Fruit fly (Drosophila melanogaster): ENCODE data around the gene Npc2a.
A peak's percentile ranks its signal among the peaks of the same experiment; 100 is the strongest.

The Npc2a gene

DNA sequence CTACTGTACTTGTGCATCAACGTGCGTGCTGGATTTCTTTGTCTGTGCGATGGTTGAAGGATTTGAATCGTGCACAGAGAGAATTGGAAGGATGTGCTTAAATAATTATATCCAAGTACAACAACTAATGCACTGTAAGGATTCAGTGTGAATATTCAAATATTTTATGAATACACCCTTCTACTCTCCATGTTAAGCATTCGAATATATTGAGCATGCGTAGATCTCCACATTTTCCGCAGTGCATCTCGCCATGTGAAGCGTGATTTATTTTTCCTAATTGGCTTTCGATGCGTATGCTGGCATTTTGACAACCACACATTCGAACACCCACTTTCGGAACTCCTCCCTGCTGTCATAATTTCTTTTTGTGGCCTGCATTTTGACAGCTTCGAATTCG is 28.0 kb upstream of the Npc2a start:
- TF ChIP-seq Met (GFP tag; optimal IDR thresholded peaks at IDR 0.05) = peak; percentile 40
- no peak for TF ChIP-seq achi (GFP tag; optimal IDR thresholded peaks at IDR 0.05)
- TF ChIP-seq Hr38 (GFP tag; optimal IDR thresholded peaks at IDR 0.05) = no peak
- TF ChIP-seq cyc (GFP tag; optimal IDR thresholded peaks at IDR 0.05) = peak; percentile 18
- no peak for TF ChIP-seq CG6276 (GFP tag; optimal IDR thresholded peaks at IDR 0.05)
- peak; percentile 36 for TF ChIP-seq esn (GFP tag; optimal IDR thresholded peaks at IDR 0.05)
- peak; percentile 13 for TF ChIP-seq Hr39 (GFP tag; optimal IDR thresholded peaks at IDR 0.05)
- TF ChIP-seq topi (GFP tag; optimal IDR thresholded peaks at IDR 0.05) = peak; percentile 11
- TF ChIP-seq Smox (GFP tag; optimal IDR thresholded peaks at IDR 0.05) = peak; percentile 12
- TF ChIP-seq Eip78C (GFP tag) = peak; percentile 56
- TF ChIP-seq svp (GFP tag) = peak; percentile 64

DNA sequence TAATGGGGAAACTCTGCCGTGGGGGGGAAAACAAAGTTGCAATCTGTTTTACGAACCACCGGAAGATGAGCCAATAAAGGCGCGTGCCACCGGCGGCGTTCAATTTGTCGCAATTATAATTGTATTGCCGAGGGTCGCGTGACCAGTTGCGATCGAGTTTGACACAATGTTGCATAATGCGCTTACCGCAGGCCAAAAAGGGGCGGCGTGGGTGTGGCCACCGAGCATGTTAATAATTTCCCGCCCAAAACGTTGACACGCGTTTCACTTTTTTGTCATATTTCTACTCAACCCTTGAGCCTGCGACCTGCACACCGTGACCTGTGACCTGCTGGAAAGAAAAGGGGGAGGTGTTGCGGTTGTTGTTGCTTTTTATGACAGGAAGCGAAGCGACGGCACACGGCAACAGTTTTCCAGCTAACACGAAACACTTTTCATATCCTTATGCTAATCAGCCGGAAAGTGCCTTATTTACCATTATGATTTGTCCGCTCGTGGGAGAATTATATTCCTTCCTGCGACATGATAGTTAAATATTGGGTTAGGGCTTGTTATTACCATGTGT is 26.1 kb upstream of the Npc2a start:
- no peak for TF ChIP-seq Ets21C (GFP tag; optimal IDR thresholded peaks at IDR 0.05)
- no peak for TF ChIP-seq ss (GFP tag; optimal IDR thresholded peaks at IDR 0.05)
- no peak for TF ChIP-seq CG6792 (GFP tag; optimal IDR thresholded peaks at IDR 0.05)
- TF ChIP-seq CG10669 (GFP tag; optimal IDR thresholded peaks at IDR 0.05) = no peak
- no peak for TF ChIP-seq CG10631 (GFP tag; optimal IDR thresholded peaks at IDR 0.05)
- no peak for TF ChIP-seq CG11294 (GFP tag; IDR thresholded peaks at IDR 0.05)

DNA sequence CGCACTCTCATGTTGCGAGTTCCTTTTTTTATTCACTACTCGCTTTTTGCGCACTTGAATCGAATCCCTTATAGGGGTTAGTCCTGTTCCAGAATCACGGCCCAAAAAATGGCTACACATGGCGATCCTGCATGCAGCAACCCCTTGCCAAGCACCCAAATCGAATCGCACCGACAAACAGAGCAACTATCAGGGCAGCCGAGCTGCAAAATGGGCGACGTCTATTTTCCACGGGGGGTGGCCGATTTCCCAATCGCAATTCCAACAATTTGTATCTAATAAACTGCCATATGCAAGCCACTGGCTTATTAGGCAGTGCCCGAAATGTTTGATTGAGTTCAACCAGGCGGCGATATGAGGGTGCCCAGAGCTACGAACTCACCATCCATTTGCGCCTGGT is 20.8 kb upstream of the Npc2a start:
- TF ChIP-seq spab (GFP tag; optimal IDR thresholded peaks at IDR 0.05) = no peak
- no peak for TF ChIP-seq CG15336 (GFP tag; IDR thresholded peaks at IDR 0.05)
- TF ChIP-seq CG6276 (GFP tag; optimal IDR thresholded peaks at IDR 0.05) = no peak
- TF ChIP-seq acj6 (GFP tag; optimal IDR thresholded peaks at IDR 0.05) = no peak
- no peak for TF ChIP-seq Ets96B (tag; optimal IDR thresholded peaks at IDR 0.05)
- TF ChIP-seq lz (GFP tag; optimal IDR thresholded peaks at IDR 0.05) = no peak
- no peak for TF ChIP-seq Ets21C (GFP tag; optimal IDR thresholded peaks at IDR 0.05)
- no peak for TF ChIP-seq CG16779 (tag; optimal IDR thresholded peaks at IDR 0.05)
- TF ChIP-seq CG6163 (GFP tag; IDR thresholded peaks at IDR 0.05) = no peak
- TF ChIP-seq salr (GFP tag; optimal IDR thresholded peaks at IDR 0.05) = no peak
- no peak for TF ChIP-seq CG4318 (GFP tag; optimal IDR thresholded peaks at IDR 0.05)
- no peak for TF ChIP-seq svp (GFP tag)
- no peak for TF ChIP-seq CG31627 (GFP tag; optimal IDR thresholded peaks at IDR 0.05)
- no peak for TF ChIP-seq Sox102F (GFP tag; optimal IDR thresholded peaks at IDR 0.05)
- no peak for TF ChIP-seq CG10631 (GFP tag; optimal IDR thresholded peaks at IDR 0.05)
- no peak for TF ChIP-seq CG6854 (GFP tag; optimal IDR thresholded peaks at IDR 0.05)
- TF ChIP-seq Eip75B (GFP tag; optimal IDR thresholded peaks at IDR 0.05) = no peak
- TF ChIP-seq Eip93F (GFP tag; optimal IDR thresholded peaks at IDR 0.05) = no peak

DNA sequence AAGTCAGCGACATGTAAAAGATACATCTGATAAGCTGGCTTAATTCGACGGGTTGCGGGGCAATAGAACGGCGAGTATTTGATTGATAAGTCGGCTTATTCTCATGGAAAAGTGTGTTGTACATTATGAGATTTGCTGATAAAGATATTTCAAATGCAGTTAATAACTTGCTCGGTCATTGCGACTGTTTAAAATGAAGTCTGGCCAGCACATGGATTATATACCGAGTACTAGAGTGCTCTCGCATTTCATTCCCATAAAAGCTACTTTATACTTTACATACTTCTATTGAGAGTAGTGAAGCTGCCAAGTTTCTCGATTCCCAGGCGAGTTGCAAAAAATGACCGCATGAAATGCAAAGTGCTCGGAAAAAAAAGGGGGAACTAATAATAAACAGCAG is 20.2 kb upstream of the Npc2a start:
- TF ChIP-seq fd59A (GFP tag; optimal IDR thresholded peaks at IDR 0.05) = no peak
- TF ChIP-seq Ets96B (tag; optimal IDR thresholded peaks at IDR 0.05) = no peak

DNA sequence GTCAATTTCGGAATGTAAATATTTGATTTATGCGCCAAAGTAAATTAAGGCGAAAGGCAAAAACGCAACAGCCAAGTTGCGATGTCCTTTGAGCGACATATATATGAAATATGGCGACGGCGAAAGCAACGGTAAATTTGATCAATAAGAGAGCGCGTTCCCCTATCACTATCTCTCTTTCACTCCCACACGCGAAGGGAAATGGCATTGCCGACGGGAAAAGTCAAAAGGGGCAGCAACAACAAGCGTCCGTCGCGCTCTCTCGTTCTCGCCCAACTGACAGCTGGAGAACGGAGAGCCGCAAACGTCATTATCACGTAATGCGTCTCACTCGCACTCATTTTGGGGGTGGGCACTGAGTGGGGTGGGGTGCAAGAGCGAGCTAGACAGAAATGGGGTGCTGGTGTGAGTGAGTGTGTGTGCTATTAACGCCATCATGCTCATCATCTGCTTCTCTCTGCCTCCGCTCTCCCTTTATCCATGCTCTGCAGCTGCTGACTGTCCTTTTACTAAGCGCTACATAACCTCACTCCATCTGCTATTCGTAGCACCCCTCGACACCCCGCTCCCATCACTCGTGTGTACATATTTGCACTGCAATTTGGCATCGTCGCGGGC is 17.7 kb upstream of the Npc2a start, which contains the start of gene erm:
Gene erm (minus strand): TSS at position 51 of the 618 bp plus-strand sequence.
- TF ChIP-seq eg (GFP tag; IDR thresholded peaks at IDR 0.05) = 0 out of 3 replicates have a peak, but pooled peaks have one; percentile 23
- TF ChIP-seq ss (GFP tag; optimal IDR thresholded peaks at IDR 0.05) = peak in 1 of 2 experiments; percentile 5
- TF ChIP-seq Eip78C (GFP tag) = peak; percentile 43
- TF ChIP-seq CG6163 (GFP tag; IDR thresholded peaks at IDR 0.05) = 0 out of 3 replicates have a peak, but pooled peaks have one; percentile 25
- no peak for TF ChIP-seq topi (GFP tag; optimal IDR thresholded peaks at IDR 0.05)
- TF ChIP-seq acj6 (GFP tag; optimal IDR thresholded peaks at IDR 0.05) = no peak
- TF ChIP-seq salr (GFP tag; optimal IDR thresholded peaks at IDR 0.05) = peak in 1 of 2 experiments; percentile 11

Measured in whole organism, prepupa.